Worm (Caenorhabditis elegans): Measurements from ENCODE around the gene clc-32.

Gene clc-32

ce11 chrV:16090685-16091084 lies 50.3 kb downstream of the clc-32 start, which contains the start of gene F22B8.3:
Gene F22B8.3 (plus strand): TSS chrV:16090985.
- TF ChIP-seq nhr-237 (tag; optimal IDR thresholded peaks at IDR 0.05) (no peak), nhr-28 (tag; optimal IDR thresholded peaks at IDR 0.05) (no peak), ztf-11 (tag; optimal IDR thresholded peaks at IDR 0.05) (no peak), nhr-76 (tag; optimal IDR thresholded peaks at IDR 0.05) (no peak), nhr-12 (tag; optimal IDR thresholded peaks at IDR 0.05) (no peak), lin-32 (GFP tag; optimal IDR thresholded peaks at IDR 0.05) (no peak), bed-3 (GFP tag; optimal IDR thresholded peaks at IDR 0.05) (no peak), hlh-1 (tag; optimal IDR thresholded peaks at IDR 0.05) (no peak), flh-1 (GFP tag; optimal IDR thresholded peaks at IDR 0.05) (no peak), nhr-2 (tag; optimal IDR thresholded peaks at IDR 0.05) (no peak), drap-1 (GFP tag; optimal IDR thresholded peaks at IDR 0.05) (no peak), elt-1 (tag; optimal IDR thresholded peaks at IDR 0.05; ENCODE audit: borderline replicate concordance, insufficient read depth) (no peak), cnd-1 (tag; optimal IDR thresholded peaks at IDR 0.05) (no peak)

Data from whole organism, mixed stage, embryonic.